Worm (Caenorhabditis elegans): Measurements from ENCODE around the gene F47B7.3.

DNA sequence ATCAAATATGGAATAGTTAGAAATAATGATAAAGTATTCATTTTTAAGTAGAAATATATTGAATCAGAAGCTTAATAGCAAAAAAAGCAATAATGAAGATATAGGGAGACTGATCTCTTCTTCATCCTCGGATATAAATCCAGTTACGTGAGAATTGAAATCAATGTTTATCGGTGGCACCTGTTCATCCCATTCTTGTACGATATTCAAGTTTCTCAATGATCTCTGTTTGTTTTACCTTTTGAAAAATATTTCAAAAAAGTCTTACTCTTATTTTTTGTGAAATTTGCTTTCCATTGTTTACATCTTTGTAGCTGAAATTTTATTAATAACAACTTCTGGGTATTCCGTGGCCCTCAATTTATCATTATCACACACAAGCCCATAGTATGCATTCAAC lies 5.8 kb downstream of the F47B7.3 start, which contains the start of gene T14G12.12:
- no peak for TF ChIP-seq fos-1 (tag; optimal IDR thresholded peaks at IDR 0.05)
- TF ChIP-seq nhr-11 (tag; optimal IDR thresholded peaks at IDR 0.05): no peak
- no peak for TF ChIP-seq ztf-11 (tag; optimal IDR thresholded peaks at IDR 0.05)

Measured in whole organism, L2 larva.